Fruit fly (Drosophila melanogaster): Measurements from ENCODE around the gene JMJD6.

JMJD6 gene

DNA sequence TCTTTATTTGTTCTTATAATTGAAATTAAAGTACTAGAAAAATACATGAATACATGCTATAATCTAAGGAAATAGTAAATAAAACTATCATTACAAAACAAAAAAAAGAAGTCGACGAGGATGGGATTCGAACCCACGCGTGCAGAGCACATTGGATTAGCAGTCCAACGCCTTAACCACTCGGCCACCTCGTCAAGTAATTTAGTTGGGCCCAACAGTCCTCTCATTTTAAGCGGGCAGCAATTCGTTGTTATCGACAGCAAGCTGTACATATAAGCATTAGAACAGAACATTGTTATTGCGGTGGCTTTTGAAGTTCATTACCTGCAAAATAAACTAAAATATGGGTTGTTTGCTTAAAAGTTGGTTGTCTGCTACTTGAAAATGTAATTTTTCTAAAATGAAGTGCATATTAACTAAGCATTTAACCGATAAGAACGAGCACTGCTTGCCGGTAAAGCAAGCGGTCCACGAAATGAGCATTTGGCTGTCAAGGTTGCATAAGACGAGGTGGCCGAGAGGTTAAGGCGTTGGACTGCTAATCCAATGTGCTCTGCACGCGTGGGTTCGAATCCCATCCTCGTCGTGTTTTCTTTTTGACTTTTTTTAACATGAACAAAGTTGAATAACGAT is 35.0 kb upstream of the JMJD6 start (continued):
- no peak for TF ChIP-seq CG10565 (GFP tag; optimal IDR thresholded peaks at IDR 0.05)
- TF ChIP-seq CG12104 (GFP tag; optimal IDR thresholded peaks at IDR 0.05) = no peak
- TF ChIP-seq GATAe (GFP tag; conservative IDR thresholded peaks at IDR 0.05) = no peak
- TF ChIP-seq psq (GFP tag; optimal IDR thresholded peaks at IDR 0.05) = no peak
- TF ChIP-seq inv (GFP tag; IDR thresholded peaks at IDR 0.05; ENCODE audit: partially characterized antibody) = peak; percentile 44; the same call in 1 of the 2 replicates
- TF ChIP-seq CG2116 (GFP tag; optimal IDR thresholded peaks at IDR 0.05) = peak; percentile 7
- no peak for TF ChIP-seq nom (GFP tag; optimal IDR thresholded peaks at IDR 0.05)
- TF ChIP-seq Bdp1 (GFP tag; optimal IDR thresholded peaks at IDR 0.05) = peak; percentile 100
- no peak for TF ChIP-seq lilli (GFP tag; optimal IDR thresholded peaks at IDR 0.05)
- peak; percentile 94 for TF ChIP-seq CG6791 (GFP tag; IDR thresholded peaks at IDR 0.05; ENCODE audit: partially characterized antibody)
- TF ChIP-seq phol (tag; optimal IDR thresholded peaks at IDR 0.05) = no peak
- TF ChIP-seq pan (optimal IDR thresholded peaks at IDR 0.05) = no peak
- TF ChIP-seq pan (GFP tag; optimal IDR thresholded peaks at IDR 0.05 in 1 of 2, IDR thresholded peaks at IDR 0.05 in 1 of 2) = peak in 1 of 2 experiments; percentile 12
- peak; percentile 83 for TF ChIP-seq HLH4C (GFP tag; IDR thresholded peaks at IDR 0.05; ENCODE audit: partially characterized antibody)
- no peak for TF ChIP-seq ro (GFP tag; IDR thresholded peaks at IDR 0.05)
- no peak for TF ChIP-seq gem (tag; optimal IDR thresholded peaks at IDR 0.05)
- peak; percentile 81 for TF ChIP-seq CG8478 (optimal IDR thresholded peaks at IDR 0.05)
- TF ChIP-seq CG34376 (GFP tag; optimal IDR thresholded peaks at IDR 0.05) = peak; percentile 23
- TF ChIP-seq Deaf1 (tag; optimal IDR thresholded peaks at IDR 0.05) = no peak
- no peak for TF ChIP-seq CG7786 (GFP tag; optimal IDR thresholded peaks at IDR 0.05)
- no peak for TF ChIP-seq Tbp (GFP tag; optimal IDR thresholded peaks at IDR 0.05)
- TF ChIP-seq CG8089 (GFP tag; optimal IDR thresholded peaks at IDR 0.05) = no peak
- no peak for TF ChIP-seq Myb (GFP tag; optimal IDR thresholded peaks at IDR 0.05)
- no peak for TF ChIP-seq CG15479 (GFP tag; optimal IDR thresholded peaks at IDR 0.05)
- TF ChIP-seq CG11398 (GFP tag; optimal IDR thresholded peaks at IDR 0.05) = no peak
- TF ChIP-seq CG12155 (GFP tag; optimal IDR thresholded peaks at IDR 0.05) = no peak
- no peak for TF ChIP-seq caup (GFP tag; optimal IDR thresholded peaks at IDR 0.05; ENCODE audit: severe bottlenecking)
- no peak for TF ChIP-seq ttk (GFP tag; IDR thresholded peaks at IDR 0.05)
- peak; percentile 95 for TF ChIP-seq chinmo (GFP tag; IDR thresholded peaks at IDR 0.05; ENCODE audit: partially characterized antibody)
- no peak for TF ChIP-seq sug (tag; optimal IDR thresholded peaks at IDR 0.05)
- TF ChIP-seq kah (GFP tag; optimal IDR thresholded peaks at IDR 0.05) = no peak
- 0 out of 2 replicates have a peak, but pooled peaks have one; percentile 20 for TF ChIP-seq CG17328 (GFP tag; IDR thresholded peaks at IDR 0.05)
- TF ChIP-seq CG43689 (GFP tag; IDR thresholded peaks at IDR 0.05) = no peak
- no peak for TF ChIP-seq lab (GFP tag; optimal IDR thresholded peaks at IDR 0.05)
- no peak for TF ChIP-seq dysf (GFP tag; IDR thresholded peaks at IDR 0.05)
- TF ChIP-seq nerfin-2 (GFP tag; IDR thresholded peaks at IDR 0.05; ENCODE audit: partially characterized antibody) = peak; percentile 86
- TF ChIP-seq otp (GFP tag; IDR thresholded peaks at IDR 0.05) = no peak
- peak; percentile 92 for TF ChIP-seq Opbp (GFP tag; IDR thresholded peaks at IDR 0.05; ENCODE audit: partially characterized antibody)
- peak; percentile 81 for TF ChIP-seq tna (GFP tag; IDR thresholded peaks at IDR 0.05; ENCODE audit: partially characterized antibody)
- no peak for TF ChIP-seq CG11695 (GFP tag; IDR thresholded peaks at IDR 0.05)
- peak; percentile 74 for TF ChIP-seq ato (GFP tag; IDR thresholded peaks at IDR 0.05; ENCODE audit: partially characterized antibody)
- TF ChIP-seq pita (GFP tag; optimal IDR thresholded peaks at IDR 0.05) = no peak
- no peak for TF ChIP-seq exex (tag; optimal IDR thresholded peaks at IDR 0.05)
- peak; percentile 5 for TF ChIP-seq CG11504 (tag; optimal IDR thresholded peaks at IDR 0.05)
- TF ChIP-seq Dip3 (GFP tag; optimal IDR thresholded peaks at IDR 0.05) = no peak
- TF ChIP-seq CG7987 (GFP tag; optimal IDR thresholded peaks at IDR 0.05) = no peak
- no peak for TF ChIP-seq wor (GFP tag; IDR thresholded peaks at IDR 0.05)
- no peak for TF ChIP-seq CG14014 (GFP tag; IDR thresholded peaks at IDR 0.05)
- peak in 1 of 3 experiments; percentile 73 for TF ChIP-seq Stat92E (GFP tag; optimal IDR thresholded peaks at IDR 0.05)

All from whole organism, embryonic.